Worm (Caenorhabditis elegans): Measurements from ENCODE around the gene ZK512.7.

- no peak for TF ChIP-seq nhr-10 (tag; optimal IDR thresholded peaks at IDR 0.05)
- no peak for TF ChIP-seq elt-1 (tag; optimal IDR thresholded peaks at IDR 0.05)
- TF ChIP-seq nhr-25 (tag; optimal IDR thresholded peaks at IDR 0.05): no peak
- no peak for TF ChIP-seq nhr-237 (tag; optimal IDR thresholded peaks at IDR 0.05)
These were observed 13.3 kb upstream of the ZK512.7 start for ce11 chrIII:9151782-9152181.

All from whole organism, L2 larva.